Fruit fly (Drosophila melanogaster) whole organism, embryonic: ENCODE results near the gene slp1.

Source experiments
- Ada2b ChIP-seq: fragments of 200-800 bp; sonication (Bioruptor generic); IDR thresholded peaks from 2 replicates; pipeline ENCODE4 v1.3.6; 2022; ENCODE audit warnings: missing biosample characterization, missing genetic modification characterization
- Bgb ChIP-seq: fragments of 200-800 bp; sonication (Bioruptor generic); IDR thresholded peaks from 2 replicates; pipeline ENCODE4 v1.3.6; 2022; ENCODE audit warnings: missing biosample characterization, missing genetic modification characterization; ENCODE audit not compliant: partially characterized antibody
- CG10543 ChIP-seq: fragments of 200-800 bp; sonication (Bioruptor generic); optimal IDR thresholded peaks from 3 replicates; lab custom pipeline; 2017; ENCODE audit warnings: missing biosample characterization, mild to moderate bottlenecking, missing genetic modification characterization, moderate library complexity
- CG10959 ChIP-seq: fragments of 200-800 bp; sonication (Bioruptor generic); IDR thresholded peaks from 2 replicates; pipeline ENCODE4 v1.3.6; 2022; ENCODE audit warnings: missing biosample characterization, missing genetic modification characterization
- CG11398 ChIP-seq: fragments of 200-800 bp; sonication (Bioruptor generic); optimal IDR thresholded peaks from 2 replicates; lab custom pipeline; 2016; ENCODE audit warnings: missing biosample characterization, missing genetic modification characterization
- CG11456 ChIP-seq: fragments of 200-800 bp; sonication (Bioruptor generic); IDR thresholded peaks from 3 replicates; pipeline ENCODE4 v1.3.6; 2022; ENCODE audit warnings: missing biosample characterization, missing genetic modification characterization
- CG12071 ChIP-seq: fragments of 200-800 bp; sonication (Bioruptor generic); optimal IDR thresholded peaks from 3 replicates; lab custom pipeline; 2018; ENCODE audit warnings: missing biosample characterization, mild to moderate bottlenecking, missing genetic modification characterization
- CG13287 ChIP-seq: fragments of 200-800 bp; sonication (Bioruptor generic); IDR thresholded peaks from 2 replicates; pipeline ENCODE4 v1.3.6; 2022; ENCODE audit warnings: missing biosample characterization, missing genetic modification characterization; ENCODE audit not compliant: partially characterized antibody
- CG13424 ChIP-seq: fragments of 200-800 bp; sonication (Bioruptor generic); optimal IDR thresholded peaks from 2 replicates; lab custom pipeline; 2019; ENCODE audit warnings: missing biosample characterization, mild to moderate bottlenecking, missing genetic modification characterization, moderate library complexity
- CG13894 ChIP-seq: fragments of 200-800 bp; sonication (Bioruptor generic); optimal IDR thresholded peaks from 3 replicates; lab custom pipeline; 2018; ENCODE audit warnings: missing biosample characterization, mild to moderate bottlenecking, missing genetic modification characterization, moderate library complexity
- CG14014 ChIP-seq: fragments of 200-800 bp; sonication (Bioruptor generic); IDR thresholded peaks from 2 replicates; pipeline ENCODE4 v1.3.6; 2022; ENCODE audit warnings: missing biosample characterization, missing genetic modification characterization
- CG14860 ChIP-seq: fragments of 200-800 bp; sonication (Bioruptor generic); IDR thresholded peaks from 3 replicates; pipeline ENCODE4 v1.3.6; 2022; ENCODE audit warnings: missing biosample characterization, missing genetic modification characterization; ENCODE audit not compliant: partially characterized antibody
- CG17186 ChIP-seq: fragments of 200-800 bp; sonication (Bioruptor generic); optimal IDR thresholded peaks from 3 replicates; lab custom pipeline; 2017; ENCODE audit warnings: missing biosample characterization, missing genetic modification reagents, missing genetic modification characterization
- CG17912 ChIP-seq: fragments of 200-800 bp; sonication (Bioruptor generic); optimal IDR thresholded peaks from 2 replicates; lab custom pipeline; 2018; ENCODE audit warnings: missing biosample characterization, mild to moderate bottlenecking, missing genetic modification characterization
- CG42726 ChIP-seq: fragments of 200-800 bp; sonication (Bioruptor generic); IDR thresholded peaks from 2 replicates; pipeline ENCODE4 v1.3.6; 2022; ENCODE audit warnings: missing biosample characterization, missing genetic modification characterization; ENCODE audit not compliant: partially characterized antibody
- CG6813 ChIP-seq: fragments of 200-800 bp; sonication (Bioruptor generic); optimal IDR thresholded peaks from 2 replicates; lab custom pipeline; 2017; ENCODE audit warnings: missing biosample characterization, missing genetic modification characterization, mild to moderate bottlenecking, moderate library complexity, missing genetic modification reagents
- CG7556 ChIP-seq: fragments of 200-800 bp; sonication (Bioruptor generic); optimal IDR thresholded peaks from 2 replicates; lab custom pipeline; 2017; ENCODE audit warnings: missing biosample characterization, mild to moderate bottlenecking, missing genetic modification characterization
- CG8290 ChIP-seq, 3 experiments: fragments of 200-800 bp; sonication (Bioruptor generic); optimal IDR thresholded peaks; 2 replicates each; lab custom pipeline; 2016 to 2019; ENCODE audit warnings: missing biosample characterization in 3 of 3, missing genetic modification characterization in 3 of 3, mild to moderate bottlenecking in 2 of 3, moderate library complexity in 1 of 3
- Dll ChIP-seq: fragments of 200-800 bp; sonication (Bioruptor generic); IDR thresholded peaks from 4 replicates; pipeline ENCODE4 v1.3.6; 2022; ENCODE audit warnings: missing biosample characterization, missing genetic modification characterization; ENCODE audit not compliant: partially characterized antibody
- E2f1 ChIP-seq: fragments of 200-800 bp; sonication (Bioruptor generic); IDR thresholded peaks from 2 replicates; pipeline ENCODE4 v1.3.6; 2022; ENCODE audit warnings: missing biosample characterization, missing genetic modification characterization
- H2.0 ChIP-seq: fragments of 200-800 bp; sonication (Bioruptor generic); IDR thresholded peaks from 2 replicates; pipeline ENCODE4 v1.3.6; 2022; ENCODE audit warnings: missing biosample characterization, missing genetic modification characterization
- HLH3B ChIP-seq: fragments of 200-800 bp; sonication (Bioruptor generic); IDR thresholded peaks from 2 replicates; pipeline ENCODE4 v1.3.6; 2022; ENCODE audit warnings: missing biosample characterization, missing genetic modification characterization
- Hey ChIP-seq: fragments of 200-800 bp; sonication (Bioruptor generic); optimal IDR thresholded peaks from 3 replicates; lab custom pipeline; 2018; ENCODE audit warnings: missing biosample characterization, mild to moderate bottlenecking, missing genetic modification characterization
- MTF-1 ChIP-seq: fragments of 200-800 bp; sonication (Bioruptor generic); optimal IDR thresholded peaks from 2 replicates; lab custom pipeline; 2018; ENCODE audit warnings: missing biosample characterization, mild to moderate bottlenecking, missing genetic modification characterization, borderline replicate concordance
- Oli ChIP-seq: fragments of 200-800 bp; sonication (Bioruptor generic); optimal IDR thresholded peaks from 2 replicates; lab custom pipeline; 2018; ENCODE audit warnings: missing biosample characterization, mild to moderate bottlenecking, missing genetic modification characterization, moderate library complexity
- Sry-δ ChIP-seq: fragments of 200-800 bp; sonication (Bioruptor generic); optimal IDR thresholded peaks from 2 replicates; lab custom pipeline; 2016; ENCODE audit warnings: missing biosample characterization, missing genetic modification characterization
- TFAM ChIP-seq: fragments of 200-800 bp; sonication (Bioruptor generic); optimal IDR thresholded peaks from 2 replicates; lab custom pipeline; 2017; ENCODE audit warnings: missing biosample characterization, missing genetic modification characterization, inconsistent platforms
- Trl ChIP-seq, 3 experiments: fragments of >200 bp in 2 of 3; fragments of 200-800 bp in 1 of 3; sonication (Bioruptor generic) in 1 of 3; optimal IDR thresholded peaks; 2 replicates in 1 of 3; 3 replicates in 2 of 3; lab custom pipeline; 2016 to 2017; ENCODE audit warnings: missing biosample characterization in 1 of 3, missing genetic modification characterization in 1 of 3
- abd-A ChIP-seq: fragments of 200-800 bp; sonication (Bioruptor generic); optimal IDR thresholded peaks from 3 replicates; lab custom pipeline; 2019; ENCODE audit warnings: missing biosample characterization, mild to moderate bottlenecking, missing genetic modification characterization, moderate library complexity
- bab2 ChIP-seq: fragments of 200-800 bp; sonication (Bioruptor generic); optimal IDR thresholded peaks from 2 replicates; lab custom pipeline; 2016; ENCODE audit warnings: missing biosample characterization, missing genetic modification characterization
- ci ChIP-seq: fragments of 200-800 bp; sonication (Bioruptor generic); IDR thresholded peaks from 3 replicates; pipeline ENCODE4 v1.3.6; 2022; ENCODE audit warnings: missing biosample characterization, missing genetic modification characterization
- croc ChIP-seq: fragments of 200-800 bp; sonication (Bioruptor generic); conservative IDR thresholded peaks from 3 replicates; pipeline ENCODE4 v1.3.6; 2022; ENCODE audit warnings: missing biosample characterization, missing genetic modification characterization
- disco-r ChIP-seq: fragments of 200-800 bp; sonication (Bioruptor generic); optimal IDR thresholded peaks from 2 replicates; lab custom pipeline; 2016; ENCODE audit warnings: missing biosample characterization, missing genetic modification characterization
- exex ChIP-seq: fragments of 200-800 bp; sonication (Bioruptor generic); optimal IDR thresholded peaks from 4 replicates; lab custom pipeline; 2018; ENCODE audit warnings: missing biosample characterization, mild to moderate bottlenecking, missing genetic modification characterization, moderate library complexity
- fd64A ChIP-seq: fragments of 200-800 bp; sonication (Bioruptor generic); optimal IDR thresholded peaks from 3 replicates; lab custom pipeline; 2018; ENCODE audit warnings: missing biosample characterization, mild to moderate bottlenecking, missing genetic modification characterization
- gcm2 ChIP-seq: fragments of 200-800 bp; sonication (Bioruptor generic); optimal IDR thresholded peaks from 2 replicates; lab custom pipeline; 2016; ENCODE audit warnings: missing biosample characterization, missing genetic modification characterization
- gem ChIP-seq: fragments of 200-800 bp; sonication (Bioruptor generic); optimal IDR thresholded peaks from 2 replicates; lab custom pipeline; 2019; ENCODE audit warnings: missing biosample characterization, mild to moderate bottlenecking, missing genetic modification characterization, moderate library complexity
- grn ChIP-seq: fragments of 200-800 bp; sonication (Bioruptor generic); optimal IDR thresholded peaks from 3 replicates; lab custom pipeline; 2017; ENCODE audit warnings: missing biosample characterization, missing genetic modification characterization
- gro ChIP-seq: fragments of 200-800 bp; sonication (Bioruptor generic); optimal IDR thresholded peaks from 2 replicates; lab custom pipeline; 2016; ENCODE audit warnings: missing biosample characterization, missing genetic modification characterization
- h ChIP-seq: fragments of >200 bp; optimal IDR thresholded peaks from 2 replicates; lab custom pipeline; 2017
- lab ChIP-seq: fragments of 200-800 bp; sonication (Bioruptor generic); optimal IDR thresholded peaks from 3 replicates; lab custom pipeline; 2017; ENCODE audit warnings: missing biosample characterization, missing genetic modification characterization, mild to moderate bottlenecking, moderate library complexity, missing genetic modification reagents
- mirr ChIP-seq: fragments of 200-800 bp; sonication (Bioruptor generic); optimal IDR thresholded peaks from 3 replicates; lab custom pipeline; 2018; ENCODE audit warnings: missing biosample characterization, mild to moderate bottlenecking, missing genetic modification characterization
- nau ChIP-seq: fragments of 200-800 bp; sonication (Bioruptor generic); optimal IDR thresholded peaks from 3 replicates; lab custom pipeline; 2017; ENCODE audit warnings: missing biosample characterization, mild to moderate bottlenecking, missing genetic modification characterization, missing genetic modification reagents
- nom ChIP-seq: fragments of 200-800 bp; sonication (Bioruptor generic); optimal IDR thresholded peaks from 2 replicates; lab custom pipeline; 2017; ENCODE audit warnings: missing biosample characterization, missing genetic modification characterization, mild to moderate bottlenecking, moderate library complexity, missing genetic modification reagents
- otp ChIP-seq: fragments of 200-800 bp; sonication (Bioruptor generic); IDR thresholded peaks from 3 replicates; pipeline ENCODE4, ENCODE4 v1.3.6; 2022; ENCODE audit warnings: missing biosample characterization, missing genetic modification characterization
- run ChIP-seq: fragments of 200-800 bp; sonication (Bioruptor generic); optimal IDR thresholded peaks from 3 replicates; lab custom pipeline; 2018; ENCODE audit warnings: missing biosample characterization, mild to moderate bottlenecking, missing genetic modification characterization
- sens-2 ChIP-seq: fragments of 200-800 bp; sonication (Bioruptor generic); IDR thresholded peaks from 2 replicates; pipeline ENCODE4 v1.3.6; 2022; ENCODE audit warnings: missing biosample characterization, missing genetic modification characterization
- slbo ChIP-seq: fragments of 200-800 bp; sonication (Bioruptor generic); IDR thresholded peaks from 2 replicates; pipeline ENCODE4 v1.3.6; 2022; ENCODE audit warnings: missing biosample characterization, missing genetic modification characterization
- ttk ChIP-seq: fragments of 200-800 bp; sonication (Bioruptor generic); IDR thresholded peaks from 2 replicates; pipeline ENCODE4 v2.1.2; 2022; ENCODE audit warnings: missing biosample characterization, missing genetic modification characterization
- yki ChIP-seq: fragments of >200 bp; optimal IDR thresholded peaks from 3 replicates; lab custom pipeline; 2018

The slp1 gene

dm6 chr2L:3787028-3787427, 38.4 kb upstream of the slp1 start, which contains the start of gene bark (continued):
- TF ChIP-seq HLH3B (no peak; the same call in 1 of the 2 replicates), CG14014 (GFP tag; lab: Robert Waterston, UW) (peak; percentile 9; the same call in 1 of the 2 replicates), ci (peak; percentile 56; the same call in 2 of the 3 replicates), H2.0 (GFP tag; lab: Robert Waterston, UW) (no peak), CG6813 (GFP tag; lab: Kevin White, UChicago) (peak; percentile 26), gcm2 (GFP tag; lab: Kevin White, UChicago) (no peak), yki (lab: Kevin White, UChicago) (peak; percentile 45), CG11456 (no peak), CG7556 (no peak), otp (GFP tag; lab: Robert Waterston, UW) (peak; percentile 20; the same call in 1 of the 3 replicates), Bgb (GFP tag; lab: Robert Waterston, UW) (peak; percentile 38; the same call in 1 of the 2 replicates), MTF-1 (GFP tag; lab: Kevin White, UChicago) (no peak), TFAM (no peak), abd-A (tag; lab: Kevin White, UChicago) (peak; percentile 2), run (no peak), Dll (GFP tag; lab: Robert Waterston, UW) (0 out of 4 replicates have a peak, but pooled peaks have one; percentile 30), exex (tag; lab: Kevin White, UChicago) (no peak), gro (GFP tag; lab: Kevin White, UChicago) (peak; percentile 18), CG10543 (peak; percentile 43), CG12071 (GFP tag; lab: Kevin White, UChicago) (peak; percentile 21), h (no peak), nom (peak; percentile 63), lab (peak; percentile 41), slbo (GFP tag; lab: Robert Waterston, UW) (0 out of 2 replicates have a peak, but pooled peaks have one; percentile 4), CG11398 (GFP tag; lab: Kevin White, UChicago) (no peak), nau (GFP tag; lab: Kevin White, UChicago) (no peak), CG17912 (no peak), CG42726 (no peak), mirr (GFP tag; lab: Kevin White, UChicago) (peak; percentile 54), Ada2b (GFP tag; lab: Robert Waterston, UW) (no peak), sens-2 (GFP tag; lab: Robert Waterston, UW) (no peak), CG10959 (GFP tag; lab: Robert Waterston, UW) (no peak), CG13287 (peak; percentile 54), Hey (tag; lab: Kevin White, UChicago) (no peak), grn (peak; percentile 39), Oli (no peak), CG13424 (tag; lab: Kevin White, UChicago) (no peak), ttk (GFP tag; lab: Robert Waterston, UW) (no peak), croc (GFP tag; lab: Robert Waterston, UW) (no peak), Trl (optimal IDR thresholded peaks at IDR 0.05; lab: Kevin White, UChicago) (peak; percentile 80 to 91), Trl (GFP tag; optimal IDR thresholded peaks at IDR 0.05; lab: Kevin White, UChicago) (peak; percentile 67), gem (tag; lab: Kevin White, UChicago) (no peak), fd64A (GFP tag; lab: Kevin White, UChicago) (no peak), disco-r (GFP tag; lab: Kevin White, UChicago) (no peak), CG8290 (GFP tag; optimal IDR thresholded peaks at IDR 0.05; lab: Kevin White, UChicago) (no peak), CG8290 (tag; optimal IDR thresholded peaks at IDR 0.05; lab: Kevin White, UChicago) (peak in 1 of 2 experiments; percentile 48), CG17186 (no peak), CG14860 (no peak), E2f1 (GFP tag; lab: Robert Waterston, UW) (no peak), CG13894 (tag; lab: Kevin White, UChicago) (peak; percentile 36), Sry-δ (no peak), bab2 (GFP tag; lab: Kevin White, UChicago) (no peak)
